Worm (Caenorhabditis elegans): ENCODE data around the gene glb-1.
"Not testable (repeated sequence)": the region's sequence is repeated elsewhere in the genome, so short reads cannot be mapped to it uniquely, and the experiment has no call there.

ce11 chrIII:8901078-8901477, 22.0 kb downstream of the glb-1 start:
- TF ChIP-seq lin-15B (tag; optimal IDR thresholded peaks at IDR 0.05); aha-1 (tag): not testable (repeated sequence)
